Fruit fly (Drosophila melanogaster) whole organism, prepupa: ENCODE results near the gene Osi6.

Experiments
- Blimp-1 ChIP-seq: fragments of 200-800 bp; sonication (Bioruptor generic); optimal IDR thresholded peaks from 3 replicates; lab custom pipeline; 2017; ENCODE audit warnings: missing biosample characterization, missing genetic modification characterization, mild to moderate bottlenecking, moderate library complexity, missing genetic modification reagents
- CG10631 ChIP-seq: fragments of 200-800 bp; sonication (Bioruptor generic); optimal IDR thresholded peaks from 2 replicates; lab custom pipeline; 2016; ENCODE audit warnings: missing biosample characterization, missing genetic modification characterization
- CG10669 ChIP-seq: fragments of 200-800 bp; sonication (Bioruptor generic); optimal IDR thresholded peaks from 3 replicates; lab custom pipeline; 2018; ENCODE audit warnings: missing biosample characterization, mild to moderate bottlenecking, missing genetic modification characterization, moderate library complexity
- CG11294 ChIP-seq: fragments of 200-800 bp; sonication (Bioruptor generic); IDR thresholded peaks from 2 replicates; pipeline ENCODE4 v1.3.6; 2022; ENCODE audit warnings: missing biosample characterization, missing genetic modification characterization
- CG11762 ChIP-seq: fragments of 200-800 bp; sonication (Bioruptor generic); optimal IDR thresholded peaks from 3 replicates; lab custom pipeline; 2016; ENCODE audit warnings: missing biosample characterization, missing genetic modification characterization; ENCODE audit not compliant: insufficient read depth
- CG15336 ChIP-seq: fragments of 200-800 bp; sonication (Bioruptor generic); IDR thresholded peaks from 2 replicates; pipeline ENCODE4 v1.3.6; 2022; ENCODE audit warnings: missing biosample characterization, missing genetic modification characterization
- CG1621 ChIP-seq: fragments of 200-800 bp; sonication (Bioruptor generic); optimal IDR thresholded peaks from 3 replicates; lab custom pipeline; 2018; ENCODE audit warnings: missing biosample characterization, mild to moderate bottlenecking, missing genetic modification characterization
- CG16779 ChIP-seq: fragments of 200-800 bp; sonication (Bioruptor generic); optimal IDR thresholded peaks from 3 replicates; lab custom pipeline; 2017; ENCODE audit warnings: missing biosample characterization, mild to moderate bottlenecking, missing genetic modification characterization
- CG3032 ChIP-seq: fragments of 200-800 bp; optimal IDR thresholded peaks from 2 replicates; lab custom pipeline; 2019; ENCODE audit warnings: missing biosample characterization, mild to moderate bottlenecking, missing genetic modification characterization, moderate library complexity
- CG31627 ChIP-seq: fragments of 200-800 bp; sonication (Bioruptor generic); optimal IDR thresholded peaks from 3 replicates; lab custom pipeline; 2016; ENCODE audit warnings: missing biosample characterization, missing genetic modification characterization
- CG32006 ChIP-seq: fragments of 200-800 bp; sonication (Bioruptor generic); optimal IDR thresholded peaks from 3 replicates; lab custom pipeline; 2017; ENCODE audit warnings: missing biosample characterization, mild to moderate bottlenecking, missing genetic modification characterization
- CG34406 ChIP-seq: fragments of 200-800 bp; sonication (Bioruptor generic); optimal IDR thresholded peaks from 3 replicates; lab custom pipeline; 2016; ENCODE audit warnings: missing biosample characterization, missing genetic modification characterization
- CG4318 ChIP-seq: fragments of 200-800 bp; sonication (Bioruptor generic); optimal IDR thresholded peaks from 3 replicates; lab custom pipeline; 2017; ENCODE audit warnings: missing biosample characterization, mild to moderate bottlenecking, missing genetic modification characterization
- CG6163 ChIP-seq: fragments of 200-800 bp; sonication (Bioruptor generic); IDR thresholded peaks from 3 replicates; pipeline ENCODE4 v1.3.6; 2022; ENCODE audit warnings: missing biosample characterization, missing genetic modification characterization
- CG6276 ChIP-seq: fragments of 200-800 bp; sonication (Bioruptor generic); optimal IDR thresholded peaks from 2 replicates; lab custom pipeline; 2017; ENCODE audit warnings: missing biosample characterization, mild to moderate bottlenecking, missing genetic modification characterization
- CG6792 ChIP-seq: fragments of 200-800 bp; sonication (Bioruptor generic); optimal IDR thresholded peaks from 3 replicates; lab custom pipeline; 2016; ENCODE audit warnings: missing biosample characterization, missing genetic modification characterization
- CG6854 ChIP-seq: fragments of 200-800 bp; sonication (Bioruptor generic); optimal IDR thresholded peaks from 2 replicates; lab custom pipeline; 2017; ENCODE audit warnings: missing biosample characterization, mild to moderate bottlenecking, missing genetic modification characterization
- CG7368 ChIP-seq: fragments of 200-800 bp; sonication (Bioruptor generic); optimal IDR thresholded peaks from 3 replicates; lab custom pipeline; 2016; ENCODE audit warnings: missing biosample characterization, missing genetic modification characterization
- CG8119 ChIP-seq: fragments of 200-800 bp; sonication (Bioruptor generic); IDR thresholded peaks from 3 replicates; pipeline ENCODE4 v1.3.6; 2022; ENCODE audit warnings: missing biosample characterization, missing genetic modification characterization
- CG8319 ChIP-seq: fragments of 200-800 bp; sonication (Bioruptor generic); optimal IDR thresholded peaks from 3 replicates; lab custom pipeline; 2016; ENCODE audit warnings: missing biosample characterization, missing genetic modification characterization
- CG8632 ChIP-seq: fragments of 200-800 bp; sonication (Bioruptor generic); optimal IDR thresholded peaks from 3 replicates; lab custom pipeline; 2016; ENCODE audit warnings: missing biosample characterization, missing genetic modification characterization
- CG9139 ChIP-seq: fragments of 200-800 bp; sonication (Bioruptor generic); optimal IDR thresholded peaks from 3 replicates; lab custom pipeline; 2017; ENCODE audit warnings: missing biosample characterization, mild to moderate bottlenecking, missing genetic modification characterization
- Eip75B ChIP-seq: fragments of 200-800 bp; sonication (Bioruptor generic); optimal IDR thresholded peaks from 3 replicates; lab custom pipeline; 2016; ENCODE audit warnings: missing biosample characterization, missing genetic modification characterization
- Eip93F ChIP-seq: fragments of 200-800 bp; sonication (Bioruptor generic); optimal IDR thresholded peaks from 2 replicates; lab custom pipeline; 2016; ENCODE audit warnings: missing biosample characterization, mild to moderate bottlenecking, missing genetic modification characterization
- Ets21C ChIP-seq: fragments of 200-800 bp; sonication (Bioruptor generic); optimal IDR thresholded peaks from 3 replicates; lab custom pipeline; 2016; ENCODE audit warnings: missing biosample characterization, missing genetic modification characterization
- Ets96B ChIP-seq: fragments of 200-800 bp; optimal IDR thresholded peaks from 2 replicates; lab custom pipeline; 2019; ENCODE audit warnings: missing biosample characterization, mild to moderate bottlenecking, missing genetic modification characterization, moderate library complexity
- Gug ChIP-seq: fragments of 200-800 bp; sonication (Bioruptor generic); IDR thresholded peaks from 2 replicates; pipeline ENCODE4 v1.3.6; 2022; ENCODE audit warnings: missing biosample characterization, missing genetic modification characterization
- Hr39 ChIP-seq: fragments of 200-800 bp; sonication (Bioruptor generic); optimal IDR thresholded peaks from 2 replicates; lab custom pipeline; 2016; ENCODE audit warnings: missing biosample characterization, missing genetic modification characterization
- Hr4 ChIP-seq: fragments of 200-800 bp; sonication (Bioruptor generic); optimal IDR thresholded peaks from 3 replicates; lab custom pipeline; 2016; ENCODE audit warnings: missing biosample characterization, missing genetic modification characterization
- Met ChIP-seq: fragments of 200-800 bp; sonication (Bioruptor generic); optimal IDR thresholded peaks from 3 replicates; lab custom pipeline; 2016; ENCODE audit warnings: missing biosample characterization, missing genetic modification characterization
- OdsH ChIP-seq: fragments of 200-800 bp; sonication (Bioruptor generic); optimal IDR thresholded peaks from 3 replicates; lab custom pipeline; 2016; ENCODE audit warnings: missing biosample characterization, missing genetic modification characterization
- Smox ChIP-seq: fragments of 200-800 bp; sonication (Bioruptor generic); optimal IDR thresholded peaks from 3 replicates; lab custom pipeline; 2016; ENCODE audit warnings: missing biosample characterization, missing genetic modification characterization
- Sox102F ChIP-seq: fragments of 200-800 bp; sonication (Bioruptor generic); optimal IDR thresholded peaks from 2 replicates; lab custom pipeline; 2016; ENCODE audit warnings: missing biosample characterization, mild to moderate bottlenecking, missing genetic modification characterization
- Sox14 ChIP-seq: fragments of 200-800 bp; sonication (Bioruptor generic); optimal IDR thresholded peaks from 3 replicates; lab custom pipeline; 2016; ENCODE audit warnings: missing biosample characterization, missing genetic modification characterization
- Sox15 ChIP-seq: fragments of 200-800 bp; sonication (Bioruptor generic); optimal IDR thresholded peaks from 3 replicates; lab custom pipeline; 2016; ENCODE audit warnings: missing biosample characterization, missing genetic modification characterization
- achi ChIP-seq: fragments of 200-800 bp; sonication (Bioruptor generic); optimal IDR thresholded peaks from 3 replicates; lab custom pipeline; 2016; ENCODE audit warnings: missing biosample characterization, missing genetic modification characterization
- cyc ChIP-seq: fragments of 200-800 bp; sonication (Bioruptor generic); optimal IDR thresholded peaks from 3 replicates; lab custom pipeline; 2016; ENCODE audit warnings: missing biosample characterization, missing genetic modification characterization
- dac ChIP-seq: fragments of 200-800 bp; sonication (Bioruptor generic); optimal IDR thresholded peaks from 2 replicates; lab custom pipeline; 2017; ENCODE audit warnings: missing biosample characterization, mild to moderate bottlenecking, missing genetic modification characterization
- dsx ChIP-seq: fragments of 200-800 bp; optimal IDR thresholded peaks from 3 replicates; lab custom pipeline; 2019; ENCODE audit warnings: missing biosample characterization, mild to moderate bottlenecking, missing genetic modification characterization, moderate library complexity; ENCODE audit not compliant: poor library complexity, severe bottlenecking
- eg ChIP-seq: fragments of 200-800 bp; sonication (Bioruptor generic); IDR thresholded peaks from 3 replicates; pipeline ENCODE4 v1.3.6; 2022; ENCODE audit warnings: missing biosample characterization, missing genetic modification characterization
- fd59A ChIP-seq: fragments of 200-800 bp; sonication (Bioruptor generic); optimal IDR thresholded peaks from 2 replicates; lab custom pipeline; 2017; ENCODE audit warnings: missing biosample characterization, mild to moderate bottlenecking, missing genetic modification characterization, missing genetic modification reagents
- fd85E ChIP-seq: fragments of 200-800 bp; sonication (Bioruptor generic); optimal IDR thresholded peaks from 3 replicates; lab custom pipeline; 2016; ENCODE audit warnings: missing biosample characterization, missing genetic modification characterization
- fkh ChIP-seq: fragments of 200-800 bp; sonication (Bioruptor generic); optimal IDR thresholded peaks from 3 replicates; lab custom pipeline; 2017; ENCODE audit warnings: missing biosample characterization, mild to moderate bottlenecking, missing genetic modification characterization, moderate library complexity
- lz ChIP-seq: fragments of 200-800 bp; sonication (Bioruptor generic); optimal IDR thresholded peaks from 3 replicates; lab custom pipeline; 2016; ENCODE audit warnings: missing biosample characterization, missing genetic modification characterization
- net ChIP-seq: fragments of 200-800 bp; sonication (Bioruptor generic); optimal IDR thresholded peaks from 3 replicates; lab custom pipeline; 2016; ENCODE audit warnings: missing biosample characterization, missing genetic modification characterization
- salr ChIP-seq, 2 experiments: fragments of 200-800 bp; sonication (Bioruptor generic); optimal IDR thresholded peaks; 3 replicates each; lab custom pipeline; 2016 to 2018; ENCODE audit warnings: missing biosample characterization in 2 of 2, missing genetic modification characterization in 2 of 2, mild to moderate bottlenecking in 1 of 2
- spab ChIP-seq: fragments of 200-800 bp; sonication (Bioruptor generic); optimal IDR thresholded peaks from 2 replicates; lab custom pipeline; 2017; ENCODE audit warnings: missing biosample characterization, mild to moderate bottlenecking, missing genetic modification characterization, missing genetic modification reagents
- ss ChIP-seq, 2 experiments: fragments of 200-800 bp; sonication (Bioruptor generic); optimal IDR thresholded peaks; 2 replicates in 1 of 2; 3 replicates in 1 of 2; lab custom pipeline; 2017 to 2018; ENCODE audit warnings: mild to moderate bottlenecking in 2 of 2, missing biosample characterization in 2 of 2, missing genetic modification characterization in 2 of 2, moderate library complexity in 1 of 2
- svp ChIP-seq: fragments of 200-800 bp; sonication (Bioruptor generic); peaks from one replicate; lab custom pipeline; 2016; ENCODE audit warnings: missing biosample characterization, missing genetic modification characterization
- topi ChIP-seq: fragments of 200-800 bp; sonication (Bioruptor generic); optimal IDR thresholded peaks from 3 replicates; lab custom pipeline; 2016; ENCODE audit warnings: missing biosample characterization, missing genetic modification characterization
- vri ChIP-seq: fragments of 200-800 bp; sonication (Bioruptor generic); optimal IDR thresholded peaks from 3 replicates; lab custom pipeline; 2016; ENCODE audit warnings: missing biosample characterization, mild to moderate bottlenecking, missing genetic modification characterization

Gene Osi6

dm6 chr3R:6210266-6211040, 24.1 kb upstream of the Osi6 start:
- TF ChIP-seq net (GFP tag; lab: Kevin White, UChicago), result peak; percentile 51
- TF ChIP-seq CG8319, result no peak
- no peak for TF ChIP-seq dsx (GFP tag; lab: Kevin White, UChicago)
- peak; percentile 40 for TF ChIP-seq CG6276
- TF ChIP-seq Ets21C, result peak; percentile 31
- TF ChIP-seq CG9139, result no peak
- TF ChIP-seq ss (GFP tag; optimal IDR thresholded peaks at IDR 0.05; lab: Kevin White, UChicago), result no peak
- no peak for TF ChIP-seq Eip75B (GFP tag; lab: Kevin White, UChicago)
- no peak for TF ChIP-seq CG3032
- TF ChIP-seq CG6163, result 0 out of 3 replicates have a peak, but pooled peaks have one; percentile 11
- TF ChIP-seq Ets96B, result no peak
- TF ChIP-seq CG8119 (GFP tag; lab: Robert Waterston, UW), result peak; percentile 74
- TF ChIP-seq CG6854 (GFP tag; lab: Kevin White, UChicago), result no peak
- TF ChIP-seq achi, result peak; percentile 30
- TF ChIP-seq CG31627 (GFP tag; lab: Kevin White, UChicago), result peak; percentile 39
- peak; percentile 53 for TF ChIP-seq Met (GFP tag; lab: Kevin White, UChicago)
- TF ChIP-seq salr (GFP tag; optimal IDR thresholded peaks at IDR 0.05; lab: Kevin White, UChicago), result peak in 1 of 2 experiments; percentile 25
- no peak for TF ChIP-seq fd85E (GFP tag; lab: Kevin White, UChicago)
- TF ChIP-seq CG10669 (GFP tag; lab: Kevin White, UChicago), result no peak
- no peak for TF ChIP-seq CG11762 (GFP tag; lab: Kevin White, UChicago)
- peak; percentile 55 for TF ChIP-seq Hr39 (GFP tag; lab: Kevin White, UChicago)
- peak; percentile 43 for TF ChIP-seq CG34406 (GFP tag; lab: Kevin White, UChicago)
- TF ChIP-seq topi (GFP tag; lab: Kevin White, UChicago), result peak; percentile 43
- no peak for TF ChIP-seq spab (GFP tag; lab: Kevin White, UChicago)
- peak; percentile 59 for TF ChIP-seq Smox (GFP tag; lab: Kevin White, UChicago)
- no peak for TF ChIP-seq vri
- peak; percentile 81 for TF ChIP-seq Blimp-1 (GFP tag; lab: Kevin White, UChicago)
- no peak for TF ChIP-seq CG11294
- peak; percentile 25 for TF ChIP-seq CG10631
- TF ChIP-seq CG8632 (GFP tag; lab: Kevin White, UChicago), result peak; percentile 37
- TF ChIP-seq Hr4 (GFP tag; lab: Kevin White, UChicago), result peak; percentile 71
- TF ChIP-seq lz (GFP tag; lab: Kevin White, UChicago), result peak; percentile 18
- no peak for TF ChIP-seq Sox15 (GFP tag; lab: Kevin White, UChicago)
- no peak for TF ChIP-seq CG7368
- no peak for TF ChIP-seq fd59A (GFP tag; lab: Kevin White, UChicago)
- TF ChIP-seq fkh (GFP tag; lab: Kevin White, UChicago), result no peak
- peak; percentile 7 for TF ChIP-seq CG6792
- TF ChIP-seq CG1621, result no peak
- TF ChIP-seq Eip93F, result no peak
- TF ChIP-seq svp (GFP tag; lab: Kevin White, UChicago), result peak; percentile 69
- TF ChIP-seq CG32006 (GFP tag; lab: Kevin White, UChicago), result peak; percentile 78
- no peak for TF ChIP-seq eg
- TF ChIP-seq Sox102F (GFP tag; lab: Kevin White, UChicago), result peak; percentile 53
- peak; percentile 59 for TF ChIP-seq CG15336
- peak; percentile 44 for TF ChIP-seq Sox14 (GFP tag; lab: Kevin White, UChicago)
- no peak for TF ChIP-seq cyc (GFP tag; lab: Kevin White, UChicago)
- TF ChIP-seq dac, result peak; percentile 31
- TF ChIP-seq CG4318 (GFP tag; lab: Kevin White, UChicago), result peak; percentile 57
- no peak for TF ChIP-seq Gug (GFP tag; lab: Robert Waterston, UW)
- no peak for TF ChIP-seq CG16779 (tag; lab: Kevin White, UChicago)
- TF ChIP-seq OdsH, result peak; percentile 36
